Worm (Caenorhabditis elegans) whole organism, L3 larva: ENCODE results near the gene puf-8.

Source experiments
- jun-1 ChIP-seq: fragments of 150-350 bp; optimal IDR thresholded peaks from 2 replicates; lab custom pipeline; 2014; ENCODE audit warnings: missing biosample characterization, missing genetic modification reagents, missing genetic modification characterization
- tbx-2 ChIP-seq: sonication (generic microtip); optimal IDR thresholded peaks from 2 replicates; lab custom pipeline; 2016; ENCODE audit warnings: mild to moderate bottlenecking, missing genetic modification characterization, missing compliant biosample characterization

- TF ChIP-seq jun-1 (tag; lab: Kevin White, UChicago), result peak; percentile 76
- TF ChIP-seq tbx-2 (tag; lab: Kevin White, UChicago), result no peak
Measured at ce11 chrII:7264675-7265074, 33.4 kb downstream of the puf-8 start.
